Worm (Caenorhabditis elegans): Measurements from ENCODE around the gene scl-18.

- TF ChIP-seq lsy-2 (tag; optimal IDR thresholded peaks at IDR 0.05) (no peak), nhr-12 (tag; optimal IDR thresholded peaks at IDR 0.05) (no peak), ztf-11 (tag; optimal IDR thresholded peaks at IDR 0.05) (no peak), ceh-8 (GFP tag; optimal IDR thresholded peaks at IDR 0.05) (no peak), C04F5.9 (tag; optimal IDR thresholded peaks at IDR 0.05) (no peak), pqm-1 (tag; optimal IDR thresholded peaks at IDR 0.05) (no peak), rnt-1 (tag; optimal IDR thresholded peaks at IDR 0.05) (no peak), nhr-76 (tag; optimal IDR thresholded peaks at IDR 0.05) (no peak), unc-130 (tag; optimal IDR thresholded peaks at IDR 0.05) (no peak), fos-1 (tag; optimal IDR thresholded peaks at IDR 0.05) (no peak), zag-1 (tag; optimal IDR thresholded peaks at IDR 0.05) (no peak), dpl-1 (GFP tag; optimal IDR thresholded peaks at IDR 0.05) (no peak), unc-62 (GFP tag; optimal IDR thresholded peaks at IDR 0.05) (no peak)
These were observed 15.5 kb upstream of the scl-18 start for ce11 chrIV:11769769-11770168.
